Worm (Caenorhabditis elegans) whole organism, dauer: Measurements from ENCODE around the gene F54D10.7.

ENCODE experiments used
- unc-62 ChIP-seq: sonication (generic microtip); optimal IDR thresholded peaks from 2 replicates; lab custom pipeline; 2017; ENCODE audit warnings: missing biosample characterization, missing genetic modification reagents, missing genetic modification characterization

F54D10.7 gene

DNA sequence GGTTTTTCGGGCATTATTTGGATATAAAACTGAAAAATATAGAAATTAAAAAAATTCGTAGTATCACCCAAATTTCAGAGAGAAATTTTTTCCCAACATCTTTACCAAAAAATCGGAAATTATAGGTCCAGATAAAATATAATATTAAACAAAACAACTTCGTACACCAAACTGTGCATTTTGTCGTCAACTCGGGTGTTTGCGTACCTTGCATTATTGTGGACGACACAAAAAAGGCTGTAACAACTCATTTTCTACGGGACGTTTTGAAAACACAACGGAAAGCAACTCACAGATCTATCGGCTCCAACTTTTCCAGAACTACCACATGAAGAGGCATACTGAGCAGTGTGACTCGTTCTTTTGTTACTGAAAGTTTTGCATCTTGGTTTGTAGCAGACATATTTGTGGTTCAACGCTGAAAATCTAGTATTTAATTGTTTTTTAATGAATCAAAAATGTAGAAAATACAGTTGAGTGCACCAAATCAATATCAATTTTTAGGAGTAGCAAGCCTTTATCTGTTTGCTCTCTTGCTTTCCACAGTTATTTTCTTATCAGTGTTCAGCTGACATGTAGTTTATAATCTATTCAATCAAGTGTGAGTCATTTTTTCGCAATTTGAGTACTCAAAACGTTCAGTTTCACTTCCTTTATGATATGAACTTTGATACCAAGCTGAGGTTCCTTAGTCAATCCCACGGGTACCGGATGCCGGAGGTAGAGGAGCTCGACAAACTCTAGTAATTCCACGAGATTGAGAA is 5.5 kb downstream of the F54D10.7 start:
- no peak for TF ChIP-seq unc-62 (GFP tag; lab: Kevin White, UChicago)

DNA sequence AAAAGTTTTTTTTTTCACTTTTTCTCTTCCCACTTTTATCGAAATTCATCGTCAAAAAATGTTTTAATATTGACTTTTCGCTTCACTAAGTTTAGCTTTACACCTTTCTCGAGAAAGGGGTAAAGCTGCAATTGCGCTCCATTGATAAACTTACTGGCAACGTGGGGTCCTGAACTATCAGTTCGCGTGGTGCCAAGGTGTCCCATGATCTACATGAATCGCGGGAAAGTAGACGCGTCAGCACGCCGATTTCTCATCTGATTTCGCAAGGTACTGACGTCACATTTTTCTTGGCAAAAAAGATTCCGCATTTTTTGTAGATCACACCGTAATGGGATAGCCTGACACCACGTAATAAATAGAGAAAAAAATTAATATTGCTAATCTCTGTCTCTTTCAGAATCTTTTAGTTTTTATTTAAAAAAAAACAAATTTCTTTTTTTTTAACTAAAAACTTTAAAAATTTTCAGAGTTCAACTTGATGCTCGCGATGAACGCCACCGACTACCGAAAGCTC is 9.2 kb downstream of the F54D10.7 start, which contains the start of gene lido-15:
Gene lido-15 (plus strand): TSS at position 467 of the 517 bp plus-strand sequence.
- TF ChIP-seq unc-62 (GFP tag; lab: Kevin White, UChicago) = no peak

DNA sequence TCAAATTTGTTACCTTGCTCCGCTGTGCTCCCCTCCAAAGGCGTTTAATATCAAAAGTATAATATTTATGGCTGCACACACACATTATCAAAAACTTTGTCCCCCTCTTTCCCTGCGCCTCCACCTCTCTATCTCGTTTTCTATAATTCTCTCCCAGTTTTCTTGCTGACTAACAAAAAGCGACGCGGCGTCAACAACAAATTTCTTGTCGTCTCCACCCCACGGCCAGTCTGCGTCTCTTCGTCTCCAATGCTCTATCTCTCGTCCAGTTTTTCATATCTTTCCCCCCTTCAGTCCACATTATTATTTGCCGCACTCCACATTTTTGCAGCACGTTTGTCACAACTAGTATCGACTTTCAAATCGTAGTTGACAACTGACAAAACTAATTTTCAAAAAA is 10.5 kb downstream of the F54D10.7 start:
- TF ChIP-seq unc-62 (GFP tag; lab: Kevin White, UChicago) = no peak

DNA sequence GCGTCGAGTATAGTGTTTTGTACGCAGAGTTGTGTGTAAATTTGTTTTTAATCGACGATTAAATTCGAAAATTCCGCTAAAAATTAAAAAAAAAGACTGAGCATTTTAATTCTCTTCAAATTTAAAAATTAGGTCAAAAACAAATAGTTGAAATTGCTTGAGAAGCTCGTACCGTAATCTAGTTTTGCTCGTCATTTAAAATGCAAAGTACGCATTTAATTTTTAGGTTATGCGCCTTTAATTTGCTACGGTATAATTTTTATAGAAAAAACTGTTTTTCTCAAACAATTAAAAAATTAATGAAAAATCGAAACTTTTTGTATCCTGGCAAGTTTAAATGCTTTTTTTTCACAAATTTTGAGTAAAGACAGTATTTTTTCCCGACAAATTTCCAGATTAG is 12.5 kb downstream of the F54D10.7 start:
- no peak for TF ChIP-seq unc-62 (GFP tag; lab: Kevin White, UChicago)

DNA sequence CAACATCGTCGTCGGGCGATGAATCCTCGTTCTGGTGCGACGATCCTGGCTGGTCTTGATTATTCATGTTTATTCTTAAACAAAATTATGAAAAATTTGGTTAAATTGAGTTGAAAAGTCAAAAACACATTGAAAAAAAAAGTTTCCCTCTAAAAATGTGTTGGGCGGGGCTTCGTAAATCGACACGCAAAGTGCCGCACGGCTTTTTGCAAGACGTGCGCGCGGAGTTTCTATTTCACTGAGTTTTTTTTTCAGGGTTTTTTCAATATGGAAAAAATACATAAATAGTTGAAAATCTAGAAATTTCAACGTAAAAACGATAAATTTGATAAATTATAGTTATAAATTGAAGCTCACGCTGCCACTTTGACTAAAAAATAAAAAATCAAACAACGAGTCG is 13.0 kb downstream of the F54D10.7 start, which contains the start of gene F54D10.5:
Gene F54D10.5 (minus strand): TSS at position 74 of the 400 bp plus-strand sequence.
- TF ChIP-seq unc-62 (GFP tag; lab: Kevin White, UChicago) = no peak

DNA sequence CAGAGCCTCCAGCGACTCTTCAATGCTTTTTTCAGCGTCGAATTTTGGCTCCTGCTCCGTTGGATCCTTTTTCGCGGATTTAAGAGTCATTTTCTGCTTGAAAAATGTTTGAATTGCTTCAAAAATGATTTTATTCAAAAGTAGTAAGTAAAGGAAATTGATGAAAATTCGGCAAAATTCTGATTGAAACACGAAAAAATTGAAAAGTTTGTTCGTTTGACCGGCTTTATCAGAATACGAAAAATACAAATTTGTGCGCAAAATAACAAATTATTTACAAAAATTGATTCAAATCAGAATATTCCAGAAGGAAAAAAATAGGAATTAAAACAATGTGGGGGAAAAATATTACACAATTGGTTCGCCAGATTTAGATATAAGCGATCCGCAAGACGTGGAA is 14.1 kb downstream of the F54D10.7 start, which contains the start of gene F54D10.4:
Gene F54D10.4 (minus strand): TSS at position 101 of the 400 bp plus-strand sequence.
- no peak for TF ChIP-seq unc-62 (GFP tag; lab: Kevin White, UChicago)

DNA sequence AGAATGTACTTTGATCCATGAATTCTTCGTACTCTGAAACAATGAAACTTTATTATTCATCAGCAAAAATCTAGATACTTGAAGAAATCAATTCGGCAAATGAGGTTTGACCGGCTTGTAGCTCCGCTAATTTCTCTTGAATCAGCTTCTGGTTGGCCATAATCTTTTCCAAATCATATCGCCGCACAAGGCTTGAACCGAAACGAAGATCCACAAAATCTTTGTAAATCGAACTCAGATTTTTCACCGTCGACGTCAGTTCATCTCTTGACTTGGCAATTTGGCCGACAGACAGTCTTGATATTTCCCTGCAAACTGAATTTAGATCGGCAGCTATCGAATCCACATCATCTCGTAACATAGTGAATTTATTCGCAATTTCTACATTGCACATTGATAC is 15.6 kb downstream of the F54D10.7 start:
- TF ChIP-seq unc-62 (GFP tag; lab: Kevin White, UChicago) = no peak

DNA sequence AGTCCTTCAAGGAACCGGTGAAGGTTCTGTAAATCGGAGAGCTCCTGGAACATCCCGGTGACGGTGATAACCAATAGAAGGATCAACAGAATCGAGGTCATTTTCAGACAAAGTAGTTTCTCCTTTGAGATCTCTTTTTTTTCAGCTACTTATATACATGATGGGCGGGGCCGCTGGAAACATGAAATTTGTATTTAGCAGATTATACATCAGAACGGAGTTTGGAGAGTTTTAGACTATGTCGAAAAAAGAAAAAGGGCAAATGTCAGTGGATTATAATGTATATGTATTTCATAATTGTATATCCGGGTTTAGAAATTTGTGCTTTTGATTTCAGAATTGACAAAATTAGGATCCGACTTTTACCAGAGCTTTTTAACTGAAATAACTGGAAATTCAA is 17.9 kb downstream of the F54D10.7 start, which contains the start of gene ins-32:
Gene ins-32 (minus strand): TSS at position 101 of the 400 bp plus-strand sequence.
- no peak for TF ChIP-seq unc-62 (GFP tag; lab: Kevin White, UChicago)

DNA sequence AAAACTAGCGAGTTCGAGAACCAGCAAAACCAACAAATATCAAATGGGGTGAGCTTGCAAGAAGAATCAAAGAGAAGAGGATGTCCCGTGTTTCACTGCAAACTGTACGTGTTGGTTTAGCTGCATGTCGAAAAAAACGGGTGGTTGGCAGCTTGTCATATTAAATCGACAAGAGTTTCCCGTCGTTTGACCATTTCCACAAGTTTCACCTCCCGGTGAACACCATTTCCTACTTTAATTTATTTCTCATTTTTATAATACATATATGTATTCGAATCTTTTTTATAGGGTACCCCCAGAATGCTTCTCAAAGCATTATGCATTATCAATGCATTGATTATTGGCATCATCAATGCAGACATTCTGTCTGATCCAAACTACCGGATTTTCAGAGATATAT is 25.8 kb downstream of the F54D10.7 start, which contains the start of gene Y8A9A.2:
Gene Y8A9A.2 (plus strand): TSS at position 301 of the 400 bp plus-strand sequence.
- TF ChIP-seq unc-62 (GFP tag; lab: Kevin White, UChicago) = no peak

DNA sequence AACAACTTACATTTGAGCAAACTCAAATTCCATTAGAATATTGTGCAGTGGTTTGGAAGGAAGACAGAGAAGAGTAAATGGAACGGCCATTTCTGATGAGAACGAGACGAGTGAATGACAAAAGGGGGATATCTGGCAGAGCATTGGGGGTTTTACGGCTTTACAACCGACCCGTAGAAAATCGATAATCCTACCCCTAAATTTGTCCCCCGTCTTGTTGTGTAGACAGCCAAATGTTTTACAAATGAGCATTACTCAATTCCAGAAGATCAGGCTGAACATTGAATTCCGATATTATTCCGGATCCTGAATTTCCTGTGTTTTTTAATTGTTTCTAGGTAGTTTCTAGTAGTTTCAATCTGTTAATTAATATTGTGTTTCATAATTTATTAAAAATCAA is 27.8 kb downstream of the F54D10.7 start, which contains the start of gene fbxb-99:
Gene fbxb-99 (minus strand): TSS at position 101 of the 400 bp plus-strand sequence.
- TF ChIP-seq unc-62 (GFP tag; lab: Kevin White, UChicago) = no peak

DNA sequence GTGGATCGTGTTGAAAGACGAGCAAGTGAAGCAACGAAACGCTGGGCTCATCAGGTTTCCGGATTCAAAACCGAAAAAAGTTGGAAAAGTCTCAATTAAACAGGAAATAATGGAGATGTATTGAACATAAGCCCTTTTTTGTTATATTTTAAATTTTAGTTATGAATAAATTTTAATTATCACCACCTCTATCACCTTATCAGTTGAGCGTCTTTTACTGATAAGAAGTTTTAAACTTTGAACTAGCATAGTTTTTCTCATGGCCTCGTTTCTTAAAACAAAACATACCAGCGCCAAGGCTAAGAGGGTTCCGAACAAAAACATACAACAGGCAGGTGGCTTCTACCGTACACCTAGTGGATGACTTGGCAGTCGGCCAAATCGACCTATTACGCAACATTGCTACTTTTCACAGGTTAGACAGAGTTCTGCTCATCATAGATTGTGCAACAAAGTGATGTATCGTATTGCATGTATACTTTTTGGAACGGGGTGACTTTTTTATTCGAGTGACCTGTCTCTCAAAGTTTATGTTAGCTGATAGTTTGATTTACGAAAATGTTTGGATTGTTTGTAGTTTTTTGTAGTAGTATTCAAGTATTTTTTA is 32.6 kb downstream of the F54D10.7 start:
- no peak for TF ChIP-seq unc-62 (GFP tag; lab: Kevin White, UChicago)

DNA sequence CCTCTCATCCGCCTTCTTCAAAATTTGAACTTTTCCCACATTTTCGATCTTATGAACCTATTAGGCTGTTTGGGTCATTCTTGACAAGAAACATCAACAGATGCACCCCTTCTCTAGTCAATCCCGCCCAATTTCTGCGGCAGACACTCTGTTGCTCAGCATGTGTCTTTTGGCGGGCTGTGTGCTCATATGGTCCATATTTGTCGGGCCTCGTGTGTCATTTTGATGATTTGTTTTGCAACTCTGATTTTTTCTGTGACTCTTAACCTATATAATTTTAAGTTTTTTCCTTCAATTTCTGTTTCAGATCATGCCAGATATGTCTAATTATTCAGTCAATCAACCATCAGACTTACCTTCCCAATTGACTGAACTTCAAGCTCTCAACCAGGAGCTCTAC is 33.9 kb downstream of the F54D10.7 start, which contains the start of gene T24E12.13:
Gene T24E12.13 (plus strand): TSS at position 301 of the 400 bp plus-strand sequence.
- TF ChIP-seq unc-62 (GFP tag; lab: Kevin White, UChicago) = no peak

DNA sequence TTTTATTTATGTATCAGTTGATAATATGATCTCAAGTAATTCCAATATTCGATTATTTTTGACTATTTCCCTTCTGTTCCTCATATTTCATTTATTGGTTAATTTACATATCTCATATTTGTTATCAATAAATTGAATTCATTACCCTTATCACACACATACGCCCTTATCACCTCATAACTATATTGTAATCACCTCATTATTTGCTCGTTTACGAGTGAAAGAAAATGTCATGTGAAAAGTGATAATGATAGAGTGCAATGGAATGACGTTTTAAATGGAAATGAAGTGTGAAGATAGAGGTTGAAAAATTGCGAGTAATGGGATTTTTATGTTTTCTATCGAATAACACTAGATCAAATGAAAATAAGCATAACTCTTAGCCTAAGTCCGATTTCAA is 34.6 kb downstream of the F54D10.7 start:
- no peak for TF ChIP-seq unc-62 (GFP tag; lab: Kevin White, UChicago)

DNA sequence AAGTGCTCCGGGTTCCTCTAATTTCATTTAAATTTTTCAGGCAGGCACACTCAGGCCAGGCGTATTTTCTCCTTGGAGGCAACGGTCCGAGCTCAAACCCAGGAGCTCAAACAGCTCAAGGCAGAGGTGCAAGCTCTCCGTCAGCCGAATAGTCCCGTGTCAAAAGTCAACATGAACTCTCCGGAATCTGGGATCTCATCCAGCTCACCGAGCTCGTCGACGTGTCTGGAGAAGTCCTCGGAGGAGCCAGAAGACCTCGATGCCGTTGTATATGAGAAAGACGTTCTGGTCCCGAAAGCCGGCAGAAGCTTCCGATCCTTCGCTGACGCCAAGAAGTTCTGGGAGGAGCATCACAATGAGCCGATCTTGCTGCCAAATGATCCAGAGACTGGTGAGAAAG is 35.3 kb downstream of the F54D10.7 start:
- no peak for TF ChIP-seq unc-62 (GFP tag; lab: Kevin White, UChicago)

DNA sequence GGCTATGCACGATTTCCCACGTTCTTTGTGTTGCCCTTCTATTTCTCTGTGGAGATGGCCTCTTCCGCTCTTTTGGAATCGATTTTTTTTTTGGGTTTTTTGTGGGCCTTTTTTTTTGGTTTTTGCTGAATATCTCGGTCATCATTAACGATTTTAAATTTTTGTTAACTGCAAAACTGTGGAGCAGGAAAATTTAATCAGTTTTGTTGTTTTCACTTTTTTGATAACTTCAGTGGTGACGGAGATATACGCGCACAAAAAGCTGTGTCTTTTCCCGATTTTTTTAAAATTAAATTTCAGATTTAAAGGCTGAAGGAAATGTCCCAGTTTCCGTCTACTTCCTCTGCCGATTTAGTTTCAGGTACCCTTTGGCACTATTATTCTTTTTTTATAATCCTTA is 35.8 kb downstream of the F54D10.7 start, which contains the start of gene T24E12.1:
Gene T24E12.1 (plus strand): TSS at position 301 of the 400 bp plus-strand sequence.
- TF ChIP-seq unc-62 (GFP tag; lab: Kevin White, UChicago) = no peak
